Fruit fly (Drosophila melanogaster) whole organism, embryonic: ENCODE results near the gene CG10576.

Experiments used
- CG10462 ChIP-seq: fragments of 200-800 bp; sonication (Bioruptor generic); optimal IDR thresholded peaks from 2 replicates; lab custom pipeline; 2016; ENCODE audit warnings: missing biosample characterization, missing genetic modification characterization
- CG11247 ChIP-seq: fragments of 200-800 bp; sonication (Bioruptor generic); IDR thresholded peaks from 2 replicates; pipeline ENCODE4 v1.3.6; 2022; ENCODE audit warnings: missing biosample characterization, missing genetic modification characterization
- CG11456 ChIP-seq: fragments of 200-800 bp; sonication (Bioruptor generic); IDR thresholded peaks from 3 replicates; pipeline ENCODE4 v1.3.6; 2022; ENCODE audit warnings: missing biosample characterization, missing genetic modification characterization
- CG12769 ChIP-seq: fragments of 200-800 bp; sonication (Bioruptor generic); optimal IDR thresholded peaks from 2 replicates; lab custom pipeline; 2019; ENCODE audit warnings: missing biosample characterization, mild to moderate bottlenecking, missing genetic modification characterization, moderate library complexity
- CG15073 ChIP-seq: fragments of 200-800 bp; sonication (Bioruptor generic); optimal IDR thresholded peaks from 2 replicates; lab custom pipeline; 2016; ENCODE audit warnings: missing biosample characterization, missing genetic modification characterization
- CG1529 ChIP-seq: fragments of 200-800 bp; sonication (Bioruptor generic); optimal IDR thresholded peaks from 3 replicates; lab custom pipeline; 2018; ENCODE audit warnings: missing biosample characterization, missing genetic modification characterization
- CG16813 ChIP-seq: fragments of 200-800 bp; sonication (Bioruptor generic); IDR thresholded peaks from 3 replicates; pipeline ENCODE4 v1.3.6; 2022; ENCODE audit warnings: missing biosample characterization, missing genetic modification characterization; ENCODE audit not compliant: partially characterized antibody
- CG17186 ChIP-seq: fragments of 200-800 bp; sonication (Bioruptor generic); optimal IDR thresholded peaks from 3 replicates; lab custom pipeline; 2017; ENCODE audit warnings: missing biosample characterization, missing genetic modification reagents, missing genetic modification characterization
- CG1832 ChIP-seq: fragments of 200-800 bp; sonication (Bioruptor generic); optimal IDR thresholded peaks from 2 replicates; lab custom pipeline; 2017; ENCODE audit warnings: missing biosample characterization, mild to moderate bottlenecking, missing genetic modification characterization, inconsistent platforms
- CG2875 ChIP-seq: fragments of 200-800 bp; sonication (Bioruptor generic); optimal IDR thresholded peaks from 2 replicates; lab custom pipeline; 2017; ENCODE audit warnings: missing biosample characterization, mild to moderate bottlenecking, missing genetic modification characterization, missing genetic modification reagents
- CG30403 ChIP-seq: fragments of 200-800 bp; sonication (Bioruptor generic); optimal IDR thresholded peaks from 3 replicates; lab custom pipeline; 2016; ENCODE audit warnings: missing biosample characterization, missing genetic modification characterization
- CG31224 ChIP-seq: fragments of 200-800 bp; sonication (Bioruptor generic); IDR thresholded peaks from 2 replicates; pipeline ENCODE4 v1.3.6; 2022; ENCODE audit warnings: missing biosample characterization, missing genetic modification characterization
- CG3847 ChIP-seq: fragments of 200-800 bp; sonication (Bioruptor generic); IDR thresholded peaks from 2 replicates; pipeline ENCODE4 v1.3.6; 2022; ENCODE audit warnings: missing biosample characterization, missing genetic modification characterization
- CG4282 ChIP-seq: fragments of 200-800 bp; sonication (Bioruptor generic); optimal IDR thresholded peaks from 2 replicates; lab custom pipeline; 2016; ENCODE audit warnings: missing biosample characterization, missing genetic modification characterization
- CG4328 ChIP-seq: fragments of 200-800 bp; sonication (Bioruptor generic); optimal IDR thresholded peaks from 3 replicates; lab custom pipeline; 2017; ENCODE audit warnings: missing biosample characterization, missing genetic modification reagents, missing genetic modification characterization
- CG4424 ChIP-seq: fragments of 200-800 bp; sonication (Bioruptor generic); optimal IDR thresholded peaks from 3 replicates; lab custom pipeline; 2016; ENCODE audit warnings: missing biosample characterization, missing genetic modification characterization
- CG4730 ChIP-seq: fragments of 200-800 bp; sonication (Bioruptor generic); IDR thresholded peaks from 2 replicates; pipeline ENCODE4 v1.3.6; 2022; ENCODE audit warnings: missing biosample characterization, missing genetic modification characterization
- CG4820 ChIP-seq: fragments of 200-800 bp; sonication (Bioruptor generic); optimal IDR thresholded peaks from 3 replicates; lab custom pipeline; 2016; ENCODE audit warnings: missing biosample characterization, missing genetic modification characterization
- CG6765 ChIP-seq: fragments of 200-800 bp; sonication (Bioruptor generic); optimal IDR thresholded peaks from 3 replicates; lab custom pipeline; 2017; ENCODE audit warnings: missing biosample characterization, mild to moderate bottlenecking, missing genetic modification characterization
- CG6854 ChIP-seq: fragments of 200-800 bp; sonication (Bioruptor generic); optimal IDR thresholded peaks from 3 replicates; lab custom pipeline; 2017; ENCODE audit warnings: missing biosample characterization, mild to moderate bottlenecking, missing genetic modification characterization
- CG8478 ChIP-seq: fragments of >200 bp; optimal IDR thresholded peaks from 2 replicates; lab custom pipeline; 2018
- CG9437 ChIP-seq: fragments of 200-800 bp; sonication (Bioruptor generic); optimal IDR thresholded peaks from 2 replicates; lab custom pipeline; 2018; ENCODE audit warnings: missing biosample characterization, mild to moderate bottlenecking, missing genetic modification characterization
- CTCF ChIP-seq: fragments of 200-800 bp; sonication (Bioruptor generic); optimal IDR thresholded peaks from 2 replicates; lab custom pipeline; 2017; ENCODE audit warnings: missing biosample characterization, mild to moderate bottlenecking, missing genetic modification characterization, moderate library complexity
- D ChIP-seq, 2 experiments: fragments of 200-800 bp in 1 of 2; fragments of >200 bp in 1 of 2; sonication (Bioruptor generic) in 1 of 2; optimal IDR thresholded peaks; 2 replicates in 1 of 2; 3 replicates in 1 of 2; lab custom pipeline; 2017; ENCODE audit warnings: mild to moderate bottlenecking in 1 of 2, missing biosample characterization in 1 of 2, missing genetic modification characterization in 1 of 2, missing genetic modification reagents in 1 of 2
- Deaf1 ChIP-seq: fragments of 200-800 bp; optimal IDR thresholded peaks from 3 replicates; lab custom pipeline; 2019; ENCODE audit warnings: missing biosample characterization, mild to moderate bottlenecking, missing genetic modification characterization, moderate library complexity
- Dfd ChIP-seq, 2 experiments: fragments of >200 bp; optimal IDR thresholded peaks; 2 replicates each; lab custom pipeline; 2017; ENCODE audit warnings: missing biosample characterization in 2 of 2, missing genetic modification characterization in 2 of 2
- Fer2 ChIP-seq: fragments of 200-800 bp; sonication (Bioruptor generic); optimal IDR thresholded peaks from 2 replicates; lab custom pipeline; 2018; ENCODE audit warnings: missing biosample characterization, mild to moderate bottlenecking, missing genetic modification characterization, moderate library complexity
- Gug ChIP-seq: fragments of 200-800 bp; sonication (Bioruptor generic); IDR thresholded peaks from 4 replicates; pipeline ENCODE4 v1.3.6; 2022; ENCODE audit warnings: missing biosample characterization, missing genetic modification characterization
- HHEX ChIP-seq: fragments of 200-800 bp; sonication (Bioruptor generic); optimal IDR thresholded peaks from 3 replicates; lab custom pipeline; 2017; ENCODE audit warnings: missing biosample characterization, mild to moderate bottlenecking, missing genetic modification characterization, missing genetic modification reagents
- Hmx ChIP-seq: fragments of 200-800 bp; sonication (Bioruptor generic); optimal IDR thresholded peaks from 2 replicates; lab custom pipeline; 2016; ENCODE audit warnings: missing biosample characterization, missing genetic modification characterization
- Kr ChIP-seq: fragments of 200-800 bp; sonication (Bioruptor generic); optimal IDR thresholded peaks from 2 replicates; lab custom pipeline; 2017; ENCODE audit warnings: missing biosample characterization, mild to moderate bottlenecking, missing genetic modification characterization
- Meics ChIP-seq: fragments of 200-800 bp; sonication (Bioruptor generic); optimal IDR thresholded peaks from 2 replicates; lab custom pipeline; 2017; ENCODE audit warnings: missing biosample characterization, mild to moderate bottlenecking, missing genetic modification characterization
- PHDP ChIP-seq: fragments of 200-800 bp; sonication (Bioruptor generic); optimal IDR thresholded peaks from 3 replicates; lab custom pipeline; 2018; ENCODE audit warnings: missing biosample characterization, mild to moderate bottlenecking, missing genetic modification characterization, moderate library complexity
- Rx ChIP-seq: fragments of 200-800 bp; sonication (Bioruptor generic); IDR thresholded peaks from 2 replicates; pipeline ENCODE4 v1.3.6; 2022; ENCODE audit warnings: missing biosample characterization, missing genetic modification characterization
- Six4 ChIP-seq: fragments of 200-800 bp; sonication (Bioruptor generic); optimal IDR thresholded peaks from 2 replicates; lab custom pipeline; 2016; ENCODE audit warnings: missing biosample characterization, missing genetic modification characterization
- Sox102F ChIP-seq: fragments of 200-800 bp; sonication (Bioruptor generic); optimal IDR thresholded peaks from 2 replicates; lab custom pipeline; 2018; ENCODE audit warnings: missing biosample characterization, mild to moderate bottlenecking, missing genetic modification characterization, moderate library complexity
- YL-1 ChIP-seq: fragments of 200-800 bp; sonication (Bioruptor generic); optimal IDR thresholded peaks from 3 replicates; lab custom pipeline; 2017; ENCODE audit warnings: missing biosample characterization, mild to moderate bottlenecking, missing genetic modification characterization
- ab ChIP-seq: fragments of 200-800 bp; sonication (Bioruptor generic); optimal IDR thresholded peaks from 2 replicates; lab custom pipeline; 2016; ENCODE audit warnings: missing biosample characterization, missing genetic modification characterization
- amos ChIP-seq: fragments of 200-800 bp; sonication (Bioruptor generic); IDR thresholded peaks from 2 replicates; pipeline ENCODE4 v1.3.6; 2022; ENCODE audit warnings: missing biosample characterization, missing genetic modification characterization; ENCODE audit not compliant: partially characterized antibody
- bab2 ChIP-seq: fragments of 200-800 bp; sonication (Bioruptor generic); optimal IDR thresholded peaks from 2 replicates; lab custom pipeline; 2016; ENCODE audit warnings: missing biosample characterization, missing genetic modification characterization
- chm ChIP-seq: fragments of 200-800 bp; sonication (Bioruptor generic); IDR thresholded peaks from 2 replicates; pipeline ENCODE4 v1.3.6; 2022; ENCODE audit warnings: missing biosample characterization, missing genetic modification characterization
- crc ChIP-seq: fragments of 200-800 bp; sonication (Bioruptor generic); optimal IDR thresholded peaks from 2 replicates; lab custom pipeline; 2016; ENCODE audit warnings: missing biosample characterization, missing genetic modification characterization
- esg ChIP-seq: fragments of 200-800 bp; sonication (Bioruptor generic); conservative IDR thresholded peaks from 2 replicates; pipeline ENCODE4 v1.3.6; 2022; ENCODE audit warnings: missing biosample characterization, missing genetic modification characterization
- eyg ChIP-seq: fragments of 200-800 bp; sonication (Bioruptor generic); optimal IDR thresholded peaks from 3 replicates; lab custom pipeline; 2016; ENCODE audit warnings: missing biosample characterization, missing genetic modification characterization
- ind ChIP-seq: fragments of 200-800 bp; sonication (Bioruptor generic); optimal IDR thresholded peaks from 3 replicates; lab custom pipeline; 2016; ENCODE audit warnings: missing biosample characterization, missing genetic modification characterization
- lilli ChIP-seq: fragments of 200-800 bp; sonication (Bioruptor generic); optimal IDR thresholded peaks from 3 replicates; lab custom pipeline; 2016; ENCODE audit warnings: missing biosample characterization, missing genetic modification characterization
- org-1 ChIP-seq: fragments of 200-800 bp; sonication (Bioruptor generic); optimal IDR thresholded peaks from 2 replicates; lab custom pipeline; 2017; ENCODE audit warnings: missing biosample characterization, missing genetic modification characterization
- sima ChIP-seq: fragments of 200-800 bp; sonication (Bioruptor generic); optimal IDR thresholded peaks from 2 replicates; lab custom pipeline; 2016; ENCODE audit warnings: missing biosample characterization, missing genetic modification characterization
- sqz ChIP-seq: fragments of 200-800 bp; sonication (Bioruptor generic); optimal IDR thresholded peaks from 3 replicates; lab custom pipeline; 2018; ENCODE audit warnings: missing biosample characterization, mild to moderate bottlenecking, missing genetic modification characterization
- tin ChIP-seq: fragments of 200-800 bp; sonication (Bioruptor generic); optimal IDR thresholded peaks from 3 replicates; lab custom pipeline; 2016; ENCODE audit warnings: missing biosample characterization, missing genetic modification characterization
- unpg ChIP-seq: fragments of 200-800 bp; sonication (Bioruptor generic); optimal IDR thresholded peaks from 3 replicates; lab custom pipeline; 2018; ENCODE audit warnings: missing biosample characterization, mild to moderate bottlenecking, missing genetic modification characterization, moderate library complexity
- vnd ChIP-seq: fragments of 200-800 bp; sonication (Bioruptor generic); IDR thresholded peaks from 3 replicates; pipeline ENCODE4 v1.3.6; 2022; ENCODE audit warnings: missing biosample characterization, missing genetic modification characterization; ENCODE audit not compliant: partially characterized antibody

Gene CG10576

dm6 chr3L:5808540-5809200 is 43.2 kb upstream of the CG10576 start (continued):
- no peak for TF ChIP-seq CG6765 (GFP tag; lab: Kevin White, UChicago)
- TF ChIP-seq lilli (GFP tag; lab: Kevin White, UChicago) = no peak
- TF ChIP-seq Meics = no peak
- no peak for TF ChIP-seq CG4328 (GFP tag; lab: Kevin White, UChicago)
- no peak for TF ChIP-seq Rx
- no peak for TF ChIP-seq sqz (GFP tag; lab: Kevin White, UChicago)
- no peak for TF ChIP-seq vnd (GFP tag; lab: Robert Waterston, UW)
- no peak for TF ChIP-seq Dfd (GFP tag; optimal IDR thresholded peaks at IDR 0.05; lab: Kevin White, UChicago)
- TF ChIP-seq Deaf1 = no peak
- no peak for TF ChIP-seq Kr (GFP tag; lab: Kevin White, UChicago)
- no peak for TF ChIP-seq CG2875
- no peak for TF ChIP-seq ind (GFP tag; lab: Kevin White, UChicago)
- TF ChIP-seq crc = no peak
- TF ChIP-seq CG3847 (GFP tag; lab: Robert Waterston, UW) = no peak
- no peak for TF ChIP-seq CG1832
- no peak for TF ChIP-seq CG30403 (GFP tag; lab: Kevin White, UChicago)
- no peak for TF ChIP-seq D (optimal IDR thresholded peaks at IDR 0.05; lab: Kevin White, UChicago)
- TF ChIP-seq D (GFP tag; optimal IDR thresholded peaks at IDR 0.05; lab: Kevin White, UChicago) = no peak
- TF ChIP-seq Fer2 (tag; lab: Kevin White, UChicago) = no peak
- no peak for TF ChIP-seq CG15073
- TF ChIP-seq CG1529 (GFP tag; lab: Kevin White, UChicago) = no peak
- TF ChIP-seq CG31224 (GFP tag; lab: Robert Waterston, UW) = no peak
- TF ChIP-seq amos (GFP tag; lab: Robert Waterston, UW) = no peak
- no peak for TF ChIP-seq Sox102F (GFP tag; lab: Kevin White, UChicago)
- TF ChIP-seq CG17186 (GFP tag; lab: Kevin White, UChicago) = no peak
- TF ChIP-seq tin = no peak
- no peak for TF ChIP-seq CG4424 (GFP tag; lab: Kevin White, UChicago)
- no peak for TF ChIP-seq CG4282 (GFP tag; lab: Kevin White, UChicago)
- no peak for TF ChIP-seq sima (GFP tag; lab: Kevin White, UChicago)
- TF ChIP-seq Six4 (GFP tag; lab: Kevin White, UChicago) = no peak
- TF ChIP-seq CG16813 (GFP tag; lab: Robert Waterston, UW) = no peak
- no peak for TF ChIP-seq YL-1 (GFP tag; lab: Kevin White, UChicago)
- no peak for TF ChIP-seq HHEX
- TF ChIP-seq CG9437 (GFP tag; lab: Kevin White, UChicago) = no peak
- no peak for TF ChIP-seq CG6854 (GFP tag; lab: Kevin White, UChicago)
- TF ChIP-seq CG11456 (GFP tag; lab: Robert Waterston, UW) = no peak
- TF ChIP-seq CG4730 (GFP tag; lab: Robert Waterston, UW) = no peak
- TF ChIP-seq ab = no peak
- TF ChIP-seq Gug = no peak
- no peak for TF ChIP-seq org-1 (GFP tag; lab: Kevin White, UChicago)
- TF ChIP-seq PHDP = no peak
- 0 out of 2 replicates have a peak, but pooled peaks have one; percentile 7 for TF ChIP-seq chm
- no peak for TF ChIP-seq CG11247 (GFP tag; lab: Robert Waterston, UW)
- TF ChIP-seq CG12769 (tag; lab: Kevin White, UChicago) = peak; percentile 40
- no peak for TF ChIP-seq bab2
- TF ChIP-seq esg (GFP tag; lab: Robert Waterston, UW) = no peak
- no peak for TF ChIP-seq Hmx (GFP tag; lab: Kevin White, UChicago)
- TF ChIP-seq CG8478 (lab: Kevin White, UChicago) = no peak
- TF ChIP-seq unpg (GFP tag; lab: Kevin White, UChicago) = no peak
- no peak for TF ChIP-seq CG10462 (GFP tag; lab: Kevin White, UChicago)
- no peak for TF ChIP-seq eyg (GFP tag; lab: Kevin White, UChicago)
- no peak for TF ChIP-seq CTCF (GFP tag; lab: Kevin White, UChicago)
- no peak for TF ChIP-seq CG4820 (GFP tag; lab: Kevin White, UChicago)
